Worm (Caenorhabditis elegans) whole organism, L1 larva: ENCODE data around the gene H20J04.1.
A peak's percentile ranks its signal among the peaks of the same experiment; 100 is the strongest.

ENCODE experiments used
- F16B12.6 ChIP-seq: fragments of 150-350 bp; optimal IDR thresholded peaks from 2 replicates; lab custom pipeline; 2014; ENCODE audit warnings: missing biosample characterization, missing genetic modification characterization
- alr-1 ChIP-seq: fragments of 200-800 bp; sonication (Bioruptor generic); optimal IDR thresholded peaks from 2 replicates; lab custom pipeline; 2018; ENCODE audit warnings: borderline replicate concordance, mild to moderate bottlenecking, missing genetic modification characterization, missing compliant biosample characterization
- aly-2 ChIP-seq: fragments of 150-350 bp; optimal IDR thresholded peaks from 2 replicates; lab custom pipeline; 2014; ENCODE audit warnings: missing biosample characterization, missing genetic modification characterization
- blmp-1 ChIP-seq: fragments of 150-350 bp; optimal IDR thresholded peaks from 2 replicates; lab custom pipeline; 2014; ENCODE audit warnings: missing biosample characterization, missing genetic modification characterization
- ceh-63 ChIP-seq: fragments of 200-800 bp; sonication (Bioruptor generic); optimal IDR thresholded peaks from 2 replicates; lab custom pipeline; 2018; ENCODE audit warnings: mild to moderate bottlenecking, missing genetic modification characterization, missing compliant biosample characterization
- ceh-8 ChIP-seq: fragments of 200-800 bp; sonication (Bioruptor generic); optimal IDR thresholded peaks from 2 replicates; lab custom pipeline; 2018; ENCODE audit warnings: mild to moderate bottlenecking, missing genetic modification characterization, moderate library complexity, missing compliant biosample characterization
- ceh-88 ChIP-seq: fragments of 200-800 bp; sonication (Bioruptor generic); IDR thresholded peaks from 2 replicates; pipeline ENCODE4 v1.3.6; 2022; ENCODE audit warnings: missing genetic modification characterization, missing compliant biosample characterization
- ceh-90 ChIP-seq: sonication (generic microtip); optimal IDR thresholded peaks from 2 replicates; lab custom pipeline; 2016; ENCODE audit warnings: missing genetic modification characterization, missing compliant biosample characterization
- efl-1 ChIP-seq, 4 experiments: fragments of 150-350 bp; optimal IDR thresholded peaks in 3 of 4; peaks in 1 of 4; 1 replicate in 1 of 4; 2 replicates in 3 of 4; lab custom pipeline; 2014; ENCODE audit warnings: missing biosample characterization in 2 of 4, missing genetic modification characterization in 2 of 4, missing genetic modification reagents in 2 of 4
- egl-13 ChIP-seq: sonication (generic microtip); optimal IDR thresholded peaks from 2 replicates; lab custom pipeline; 2016; ENCODE audit warnings: missing genotype, missing genetic modification reagents, missing genetic modification characterization, missing compliant biosample characterization
- egl-27 ChIP-seq, 2 experiments: fragments of 150-350 bp in 1 of 2; sonication (generic microtip); optimal IDR thresholded peaks; 3 replicates each; lab custom pipeline; 2017 to 2018; ENCODE audit warnings: missing biosample characterization in 2 of 2, missing genetic modification characterization in 2 of 2, missing genetic modification reagents in 2 of 2
- elt-2 ChIP-seq: sonication (generic microtip); optimal IDR thresholded peaks from 2 replicates; lab custom pipeline; 2016; ENCODE audit warnings: missing genetic modification characterization, mild to moderate bottlenecking, inconsistent platforms, missing compliant biosample characterization, missing genetic modification reagents
- elt-3 ChIP-seq, 6 experiments: fragments of 150-350 bp in 1 of 6; sonication (generic microtip); optimal IDR thresholded peaks; 2 replicates each; lab custom pipeline; 2017 to 2018; ENCODE audit warnings: missing biosample characterization in 6 of 6, missing genetic modification characterization in 6 of 6, inconsistent platforms in 1 of 6
- fos-1 ChIP-seq: fragments of 150-350 bp; optimal IDR thresholded peaks from 2 replicates; lab custom pipeline; 2014; ENCODE audit warnings: missing biosample characterization, missing genetic modification characterization
- hpl-2 ChIP-seq: fragments of 150-350 bp; optimal IDR thresholded peaks from 2 replicates; lab custom pipeline; 2014; ENCODE audit warnings: missing biosample characterization, missing genetic modification reagents, missing genetic modification characterization
- irx-1 ChIP-seq: sonication (generic microtip); optimal IDR thresholded peaks from 2 replicates; lab custom pipeline; 2016; ENCODE audit warnings: missing genetic modification characterization, missing compliant biosample characterization
- lin-14 ChIP-seq: fragments of 200-800 bp; sonication (Bioruptor generic); optimal IDR thresholded peaks from 2 replicates; lab custom pipeline; 2018; ENCODE audit warnings: mild to moderate bottlenecking, missing genetic modification characterization, moderate library complexity, missing compliant biosample characterization
- mef-2 ChIP-seq: fragments of 150-350 bp; optimal IDR thresholded peaks from 2 replicates; lab custom pipeline; 2014; ENCODE audit warnings: missing biosample characterization, missing genetic modification characterization
- nhr-12 ChIP-seq: sonication (generic microtip); optimal IDR thresholded peaks from 2 replicates; lab custom pipeline; 2017; ENCODE audit warnings: missing biosample characterization, missing genetic modification characterization
- nhr-19 ChIP-seq: fragments of 200-800 bp; sonication (Bioruptor generic); conservative IDR thresholded peaks from 2 replicates; pipeline ENCODE4 v1.3.6; 2022; ENCODE audit warnings: missing genetic modification characterization, missing compliant biosample characterization
- nhr-237 ChIP-seq: fragments of 150-350 bp; optimal IDR thresholded peaks from 2 replicates; lab custom pipeline; 2014; ENCODE audit warnings: missing biosample characterization, missing genetic modification characterization
- nhr-47 ChIP-seq: sonication (generic microtip); optimal IDR thresholded peaks from 2 replicates; lab custom pipeline; 2016; ENCODE audit warnings: mild to moderate bottlenecking, missing genetic modification characterization, moderate library complexity, missing compliant biosample characterization
- nhr-71 ChIP-seq: sonication (generic microtip); optimal IDR thresholded peaks from 2 replicates; lab custom pipeline; 2016; ENCODE audit warnings: mild to moderate bottlenecking, missing genetic modification characterization, moderate library complexity, missing compliant biosample characterization
- nhr-85 ChIP-seq: sonication (generic microtip); peaks from one replicate; lab custom pipeline; 2016; ENCODE audit warnings: missing genetic modification characterization, inconsistent platforms, missing compliant biosample characterization
- nhr-90 ChIP-seq: sonication (generic microtip); optimal IDR thresholded peaks from 2 replicates; lab custom pipeline; 2016; ENCODE audit warnings: mild to moderate bottlenecking, missing genetic modification characterization, missing compliant biosample characterization; ENCODE audit not compliant: poor library complexity
- pax-3 ChIP-seq: fragments of 200-800 bp; sonication (Bioruptor generic); optimal IDR thresholded peaks from 2 replicates; lab custom pipeline; 2018; ENCODE audit warnings: mild to moderate bottlenecking, missing genetic modification characterization, moderate library complexity, missing compliant biosample characterization
- pqm-1 ChIP-seq: sonication (generic microtip); optimal IDR thresholded peaks from 3 replicates; lab custom pipeline; 2017; ENCODE audit warnings: missing biosample characterization, missing genetic modification characterization
- rnt-1 ChIP-seq: sonication (generic microtip); optimal IDR thresholded peaks from 2 replicates; lab custom pipeline; 2016; ENCODE audit warnings: mild to moderate bottlenecking, missing genetic modification characterization, moderate library complexity, missing compliant biosample characterization
- skn-1 ChIP-seq: fragments of 150-350 bp; optimal IDR thresholded peaks from 2 replicates; lab custom pipeline; 2014; ENCODE audit warnings: missing biosample characterization, missing genetic modification characterization
- snu-23 ChIP-seq: sonication (generic microtip); optimal IDR thresholded peaks from 2 replicates; lab custom pipeline; 2016; ENCODE audit warnings: missing genetic modification characterization, missing compliant biosample characterization
- tbx-2 ChIP-seq: sonication (generic microtip); optimal IDR thresholded peaks from 2 replicates; lab custom pipeline; 2016; ENCODE audit warnings: missing genetic modification characterization, missing compliant biosample characterization
- unc-130 ChIP-seq: fragments of 150-350 bp; optimal IDR thresholded peaks from 2 replicates; lab custom pipeline; 2017; ENCODE audit warnings: missing biosample characterization, missing genetic modification characterization, inconsistent platforms
- unc-86 ChIP-seq: sonication (generic microtip); optimal IDR thresholded peaks from 2 replicates; lab custom pipeline; 2016; ENCODE audit warnings: missing genetic modification characterization, missing compliant biosample characterization
- ztf-11 ChIP-seq, 2 experiments: sonication (generic microtip); optimal IDR thresholded peaks; 2 replicates each; lab custom pipeline; 2016 to 2017; ENCODE audit warnings: missing genetic modification characterization in 2 of 2, missing biosample characterization in 1 of 2, missing compliant biosample characterization in 1 of 2

The H20J04.1 gene

ce11 chrII:4369715-4370114 lies 14.3 kb downstream of the H20J04.1 start:
- TF ChIP-seq nhr-19 (GFP tag; lab: Robert Waterston, UW) (no peak), nhr-90 (tag; lab: Kevin White, UChicago) (no peak), tbx-2 (tag; lab: Kevin White, UChicago) (no peak), egl-13 (tag; lab: Kevin White, UChicago) (no peak), egl-27 (tag; optimal IDR thresholded peaks at IDR 0.05; lab: Kevin White, UChicago) (no peak), unc-130 (tag; lab: Kevin White, UChicago) (no peak), unc-86 (tag; lab: Kevin White, UChicago) (no peak), alr-1 (tag; lab: Kevin White, UChicago) (no peak), mef-2 (tag; lab: Kevin White, UChicago) (no peak), ceh-88 (no peak)

ce11 chrII:4370842-4371241 lies 15.4 kb downstream of the H20J04.1 start:
- TF ChIP-seq lin-14 (no peak), pax-3 (tag; lab: Kevin White, UChicago) (no peak), ceh-90 (tag; lab: Kevin White, UChicago) (no peak), rnt-1 (tag; lab: Kevin White, UChicago) (no peak), nhr-19 (GFP tag; lab: Robert Waterston, UW) (no peak), nhr-85 (tag; lab: Kevin White, UChicago) (no peak), egl-13 (tag; lab: Kevin White, UChicago) (no peak), ztf-11 (tag; optimal IDR thresholded peaks at IDR 0.05; lab: Kevin White, UChicago) (no peak), F16B12.6 (tag; lab: Kevin White, UChicago) (no peak), irx-1 (no peak), snu-23 (GFP tag; lab: Kevin White, UChicago) (no peak), fos-1 (tag; lab: Kevin White, UChicago) (no peak), nhr-237 (no peak), skn-1 (tag; lab: Kevin White, UChicago) (no peak), elt-3 (tag; optimal IDR thresholded peaks at IDR 0.05; lab: Kevin White, UChicago) (no peak), nhr-12 (tag; lab: Kevin White, UChicago) (no peak), ceh-8 (GFP tag; lab: Kevin White, UChicago) (no peak), pqm-1 (tag; lab: Kevin White, UChicago) (no peak), hpl-2 (GFP tag; lab: Kevin White, UChicago) (no peak), nhr-90 (tag; lab: Kevin White, UChicago) (no peak)

ce11 chrII:4372406-4372805 lies 17.0 kb downstream of the H20J04.1 start, which contains the start of gene paic-1:
TSS of gene paic-1 (minus strand) at chrII:4372525.
- TF ChIP-seq nhr-237 (no peak), lin-14 (no peak), nhr-47 (tag; lab: Kevin White, UChicago) (peak; percentile 28), elt-2 (tag; lab: Kevin White, UChicago) (peak; percentile 72), nhr-71 (tag; lab: Kevin White, UChicago) (peak; percentile 4)

ce11 chrII:4372867-4373397 lies 17.5 kb downstream of the H20J04.1 start:
- no peak for TF ChIP-seq ceh-63 (GFP tag; lab: Kevin White, UChicago)
- TF ChIP-seq snu-23 (GFP tag; lab: Kevin White, UChicago): no peak
- TF ChIP-seq efl-1 (optimal IDR thresholded peaks at IDR 0.05; lab: Kevin White, UChicago): no peak
- peak in 1 of 2 experiments; percentile 8 for TF ChIP-seq efl-1 (GFP tag; optimal IDR thresholded peaks at IDR 0.05 in 1 of 2; lab: Kevin White, UChicago)

ce11 chrII:4374885-4375284 lies 19.5 kb downstream of the H20J04.1 start:
- TF ChIP-seq nhr-12 (tag; lab: Kevin White, UChicago) (no peak), elt-3 (tag; optimal IDR thresholded peaks at IDR 0.05; lab: Kevin White, UChicago) (no peak), aly-2 (tag; lab: Kevin White, UChicago) (no peak), blmp-1 (tag; lab: Kevin White, UChicago) (no peak), ceh-90 (tag; lab: Kevin White, UChicago) (no peak), nhr-237 (no peak)
